Fruit fly (Drosophila melanogaster): Measurements from ENCODE around the gene dnd.

DNA sequence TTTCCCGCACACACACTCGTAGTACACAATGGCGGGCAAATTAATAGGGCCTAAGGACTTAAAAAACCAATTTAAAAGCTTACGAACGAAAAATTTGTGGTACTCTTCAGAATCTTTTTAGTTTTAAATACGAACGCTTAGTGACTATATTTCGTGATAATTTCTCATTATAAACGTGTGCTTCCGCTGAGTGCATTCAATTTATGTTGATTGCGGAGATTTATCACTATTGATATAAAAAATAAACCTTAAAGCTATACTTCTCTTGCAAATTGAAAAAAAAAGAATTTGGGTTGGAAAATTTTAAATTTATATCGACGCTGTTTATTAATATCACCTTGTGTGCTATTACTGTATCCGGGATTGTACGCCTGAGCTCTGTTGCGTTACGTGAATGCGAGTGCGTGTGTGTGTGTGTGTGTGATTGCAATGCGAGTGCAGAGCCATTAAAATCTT is 38.1 kb downstream of the dnd start:
- TF ChIP-seq Camta (GFP tag; optimal IDR thresholded peaks at IDR 0.05) (peak; percentile 57), CG11723 (GFP tag; optimal IDR thresholded peaks at IDR 0.05) (peak; percentile 51)

All from whole organism, embryonic.